Worm (Caenorhabditis elegans) whole organism, young adult: ENCODE measurements around the gene ari-1.4.

ENCODE experiments used
- B0019.2 ChIP-seq: fragments of 200-800 bp; sonication (Bioruptor generic); conservative IDR thresholded peaks from 2 replicates; pipeline ENCODE4 v1.3.6; 2022; ENCODE audit warnings: missing genetic modification reagents, missing genetic modification characterization, missing compliant biosample characterization
- B0261.1 ChIP-seq: sonication (generic microtip); optimal IDR thresholded peaks from 2 replicates; lab custom pipeline; 2016; ENCODE audit warnings: mild to moderate bottlenecking, missing genetic modification characterization, moderate library complexity, missing compliant biosample characterization
- D2030.7 ChIP-seq: fragments of 200-800 bp; sonication (Bioruptor generic); IDR thresholded peaks from 2 replicates; pipeline ENCODE4 v1.3.6; 2022; ENCODE audit warnings: missing genetic modification reagents, missing genetic modification characterization, missing compliant biosample characterization
- Y53F4B.3 ChIP-seq: fragments of 200-800 bp; sonication (Bioruptor generic); IDR thresholded peaks from 2 replicates; pipeline ENCODE4 v1.3.6; 2022; ENCODE audit warnings: missing genetic modification reagents, missing genetic modification characterization, missing compliant biosample characterization
- Y67H2A.10 ChIP-seq: fragments of 200-800 bp; sonication (Bioruptor generic); conservative IDR thresholded peaks from 2 replicates; pipeline ENCODE4 v1.3.6; 2022; ENCODE audit warnings: missing genetic modification reagents, missing genetic modification characterization, missing compliant biosample characterization
- akir-1 ChIP-seq: fragments of 200-800 bp; sonication (Bioruptor generic); optimal IDR thresholded peaks from 2 replicates; lab custom pipeline; 2018; ENCODE audit warnings: mild to moderate bottlenecking, missing genetic modification characterization, moderate library complexity, missing compliant biosample characterization
- aptf-3 ChIP-seq: fragments of 200-800 bp; sonication (Bioruptor generic); IDR thresholded peaks from 2 replicates; pipeline ENCODE4 v1.3.6; 2022; ENCODE audit warnings: missing genetic modification characterization, missing compliant biosample characterization
- atf-7 ChIP-seq: sonication (generic microtip); optimal IDR thresholded peaks from 2 replicates; lab custom pipeline; 2017; ENCODE audit warnings: mild to moderate bottlenecking, missing genetic modification characterization, missing compliant biosample characterization
- attf-5 ChIP-seq: fragments of 200-800 bp; sonication (Bioruptor generic); optimal IDR thresholded peaks from 2 replicates; lab custom pipeline; 2018; ENCODE audit warnings: mild to moderate bottlenecking, missing genetic modification characterization, missing compliant biosample characterization
- attf-6 ChIP-seq: fragments of 200-800 bp; sonication (Bioruptor generic); IDR thresholded peaks from 2 replicates; pipeline ENCODE4 v1.3.6; 2022; ENCODE audit warnings: missing genetic modification reagents, missing genetic modification characterization, missing compliant biosample characterization
- bed-1 ChIP-seq: fragments of 200-800 bp; sonication (Bioruptor generic); IDR thresholded peaks from 2 replicates; pipeline ENCODE4 v1.3.6; 2022; ENCODE audit warnings: missing genetic modification reagents, missing genetic modification characterization, missing compliant biosample characterization
- ccch-3 ChIP-seq: fragments of 200-800 bp; sonication (Bioruptor generic); optimal IDR thresholded peaks from 2 replicates; lab custom pipeline; 2018; ENCODE audit warnings: mild to moderate bottlenecking, missing genetic modification characterization, missing compliant biosample characterization
- ceh-100 ChIP-seq: fragments of 200-800 bp; sonication (Bioruptor generic); IDR thresholded peaks from 2 replicates; pipeline ENCODE4 v1.3.6; 2022; ENCODE audit warnings: missing genetic modification reagents, missing genetic modification characterization, missing compliant biosample characterization
- ceh-91 ChIP-seq: fragments of 200-800 bp; sonication (Bioruptor generic); IDR thresholded peaks from 2 replicates; pipeline ENCODE4 v1.3.6; 2022; ENCODE audit warnings: missing genetic modification reagents, missing genetic modification characterization, missing compliant biosample characterization
- dpl-1 ChIP-seq: fragments of 150-350 bp; optimal IDR thresholded peaks from 2 replicates; lab custom pipeline; 2014; ENCODE audit warnings: missing biosample characterization, missing genetic modification reagents, missing genetic modification characterization
- efl-1 ChIP-seq: fragments of 150-350 bp; optimal IDR thresholded peaks from 2 replicates; lab custom pipeline; 2014; ENCODE audit warnings: missing biosample characterization, missing genetic modification reagents, missing genetic modification characterization
- ekl-4 ChIP-seq: fragments of 200-800 bp; sonication (Bioruptor generic); IDR thresholded peaks from 2 replicates; pipeline ENCODE4 v1.3.6; 2022; ENCODE audit warnings: missing genetic modification reagents, missing genetic modification characterization, missing compliant biosample characterization
- ets-4 ChIP-seq: fragments of 200-800 bp; sonication (Bioruptor generic); optimal IDR thresholded peaks from 2 replicates; lab custom pipeline; 2018; ENCODE audit warnings: mild to moderate bottlenecking, missing genetic modification characterization, missing compliant biosample characterization
- hlh-26 ChIP-seq: fragments of 200-800 bp; sonication (Bioruptor generic); conservative IDR thresholded peaks from 2 replicates; pipeline ENCODE4 v1.3.6; 2022; ENCODE audit warnings: missing genetic modification reagents, missing genetic modification characterization, missing compliant biosample characterization
- hmg-20 ChIP-seq: fragments of 200-800 bp; sonication (Bioruptor generic); IDR thresholded peaks from 2 replicates; pipeline ENCODE4 v1.3.6; 2022; ENCODE audit warnings: missing genetic modification reagents, missing genetic modification characterization, missing compliant biosample characterization
- hsf-1 ChIP-seq: fragments of 200-800 bp; sonication (Bioruptor generic); IDR thresholded peaks from 2 replicates; pipeline ENCODE4 v1.3.6; 2022; ENCODE audit warnings: missing genetic modification reagents, missing genetic modification characterization, missing compliant biosample characterization
- lag-1 ChIP-seq: fragments of 200-800 bp; sonication (Bioruptor generic); IDR thresholded peaks from 2 replicates; pipeline ENCODE4 v1.3.6; 2022; ENCODE audit warnings: missing genetic modification reagents, missing genetic modification characterization, missing compliant biosample characterization
- let-526 ChIP-seq: fragments of 200-800 bp; sonication (Bioruptor generic); IDR thresholded peaks from 2 replicates; pipeline ENCODE4 v1.3.6; 2022; ENCODE audit warnings: missing genetic modification reagents, missing genetic modification characterization, missing compliant biosample characterization
- let-607 ChIP-seq, 2 experiments: fragments of 200-800 bp in 1 of 2; sonication (Bioruptor generic) in 1 of 2; sonication (generic microtip) in 1 of 2; optimal IDR thresholded peaks; 2 replicates each; lab custom pipeline; 2016 to 2018; ENCODE audit warnings: mild to moderate bottlenecking in 2 of 2, missing compliant biosample characterization in 2 of 2, missing genetic modification characterization in 2 of 2, moderate library complexity in 2 of 2, missing genotype in 1 of 2
- lin-26 ChIP-seq: fragments of 200-800 bp; sonication (Bioruptor generic); IDR thresholded peaks from 2 replicates; pipeline ENCODE4 v1.3.6; 2022; ENCODE audit warnings: missing genetic modification reagents, missing genetic modification characterization, missing compliant biosample characterization
- lin-40 ChIP-seq: sonication (generic microtip); optimal IDR thresholded peaks from 2 replicates; lab custom pipeline; 2016; ENCODE audit warnings: missing genetic modification characterization, mild to moderate bottlenecking, missing compliant biosample characterization, missing genotype, missing genetic modification reagents
- lir-1 ChIP-seq: fragments of 200-800 bp; sonication (Bioruptor generic); conservative IDR thresholded peaks from 2 replicates; pipeline ENCODE4 v1.3.6; 2022; ENCODE audit warnings: missing genetic modification reagents, missing genetic modification characterization, missing compliant biosample characterization
- lsl-1 ChIP-seq: fragments of 200-800 bp; sonication (Bioruptor generic); optimal IDR thresholded peaks from 2 replicates; lab custom pipeline; 2018; ENCODE audit warnings: mild to moderate bottlenecking, missing genetic modification characterization, moderate library complexity, missing compliant biosample characterization
- lsy-27 ChIP-seq: sonication (generic microtip); optimal IDR thresholded peaks from 2 replicates; lab custom pipeline; 2017; ENCODE audit warnings: missing genetic modification characterization, mild to moderate bottlenecking, missing compliant biosample characterization, antibody characterized with exemption, missing genotype, borderline replicate concordance; ENCODE audit not compliant: insufficient read depth
- madf-3 ChIP-seq: fragments of 200-800 bp; sonication (Bioruptor generic); IDR thresholded peaks from 2 replicates; pipeline ENCODE4 v1.3.6; 2022; ENCODE audit warnings: missing genetic modification reagents, missing genetic modification characterization, missing compliant biosample characterization
- madf-6 ChIP-seq: fragments of 200-800 bp; sonication (Bioruptor generic); IDR thresholded peaks from 2 replicates; pipeline ENCODE4 v1.3.6; 2022; ENCODE audit warnings: missing genetic modification reagents, missing genetic modification characterization, missing compliant biosample characterization
- madf-8 ChIP-seq: fragments of 200-800 bp; sonication (Bioruptor generic); conservative IDR thresholded peaks from 2 replicates; pipeline ENCODE4 v1.3.6; 2022; ENCODE audit warnings: missing genetic modification reagents, missing genetic modification characterization, missing compliant biosample characterization
- mel-28 ChIP-seq: sonication (generic microtip); optimal IDR thresholded peaks from 2 replicates; lab custom pipeline; 2016; ENCODE audit warnings: borderline replicate concordance, mild to moderate bottlenecking, missing genetic modification characterization, missing compliant biosample characterization
- nfyb-1 ChIP-seq: fragments of 200-800 bp; sonication (Bioruptor generic); IDR thresholded peaks from 2 replicates; pipeline ENCODE4 v1.3.6; 2022; ENCODE audit warnings: missing genetic modification reagents, missing genetic modification characterization, missing compliant biosample characterization
- nhr-120 ChIP-seq: fragments of 200-800 bp; sonication (Bioruptor generic); IDR thresholded peaks from 2 replicates; pipeline ENCODE4 v1.3.6; 2022; ENCODE audit warnings: missing genetic modification characterization, missing compliant biosample characterization
- nhr-179 ChIP-seq: sonication (generic microtip); optimal IDR thresholded peaks from 2 replicates; lab custom pipeline; 2016; ENCODE audit warnings: mild to moderate bottlenecking, missing genetic modification characterization, missing compliant biosample characterization
- nhr-27 ChIP-seq: fragments of 200-800 bp; sonication (Bioruptor generic); optimal IDR thresholded peaks from 2 replicates; lab custom pipeline; 2018; ENCODE audit warnings: mild to moderate bottlenecking, missing genetic modification characterization, moderate library complexity, missing compliant biosample characterization
- nhr-80 ChIP-seq: sonication (generic microtip); optimal IDR thresholded peaks from 2 replicates; lab custom pipeline; 2016; ENCODE audit warnings: missing genetic modification characterization, missing compliant biosample characterization
- nhr-90 ChIP-seq: sonication (generic microtip); optimal IDR thresholded peaks from 2 replicates; lab custom pipeline; 2016; ENCODE audit warnings: missing genotype, mild to moderate bottlenecking, missing genetic modification characterization, missing compliant biosample characterization
- pbrm-1 ChIP-seq: fragments of 200-800 bp; sonication (Bioruptor generic); IDR thresholded peaks from 2 replicates; pipeline ENCODE4 v1.3.6; 2022; ENCODE audit warnings: missing genetic modification reagents, missing genetic modification characterization, missing compliant biosample characterization
- repo-1 ChIP-seq: sonication (generic microtip); optimal IDR thresholded peaks from 2 replicates; lab custom pipeline; 2017; ENCODE audit warnings: mild to moderate bottlenecking, missing genetic modification characterization, missing compliant biosample characterization
- sdz-38 ChIP-seq: sonication (generic microtip); optimal IDR thresholded peaks from 2 replicates; lab custom pipeline; 2016; ENCODE audit warnings: missing genotype, missing genetic modification characterization, missing compliant biosample characterization
- somi-1 ChIP-seq: fragments of 200-800 bp; sonication (Bioruptor generic); optimal IDR thresholded peaks from 2 replicates; lab custom pipeline; 2018; ENCODE audit warnings: mild to moderate bottlenecking, missing genetic modification characterization, missing compliant biosample characterization
- tbp1 ChIP-seq: fragments of 200-800 bp; sonication (Bioruptor generic); optimal IDR thresholded peaks from 2 replicates; lab custom pipeline; 2018; ENCODE audit warnings: mild to moderate bottlenecking, missing genetic modification characterization, missing compliant biosample characterization
- tbx-9 ChIP-seq: sonication (generic microtip); optimal IDR thresholded peaks from 2 replicates; lab custom pipeline; 2016; ENCODE audit warnings: borderline replicate concordance, missing genetic modification characterization, inconsistent platforms, missing compliant biosample characterization
- tlf-1 ChIP-seq: fragments of 200-800 bp; sonication (Bioruptor generic); optimal IDR thresholded peaks from 2 replicates; lab custom pipeline; 2018; ENCODE audit warnings: mild to moderate bottlenecking, missing genetic modification characterization, missing compliant biosample characterization
- unc-130 ChIP-seq: sonication (generic microtip); optimal IDR thresholded peaks from 2 replicates; lab custom pipeline; 2016; ENCODE audit warnings: missing genetic modification reagents, missing genetic modification characterization, missing compliant biosample characterization
- xnd-1 ChIP-seq: sonication (generic microtip); optimal IDR thresholded peaks from 2 replicates; lab custom pipeline; 2016; ENCODE audit warnings: missing genotype, missing genetic modification reagents, missing genetic modification characterization, missing compliant biosample characterization
- zim-3 ChIP-seq: sonication (generic microtip); optimal IDR thresholded peaks from 2 replicates; lab custom pipeline; 2017; ENCODE audit warnings: mild to moderate bottlenecking, missing genetic modification characterization, moderate library complexity, missing compliant biosample characterization

ari-1.4 gene

ce11 chrIV:15526477-15526876, 1.9 kb downstream of the ari-1.4 start (continued):
- TF ChIP-seq sdz-38 (tag; lab: Kevin White, UChicago) = no peak
- TF ChIP-seq B0019.2 (GFP tag; lab: Robert Waterston, UW) = 0 out of 2 replicates have a peak, but pooled peaks have one; percentile 48
- no peak for TF ChIP-seq Y53F4B.3 (GFP tag; lab: Robert Waterston, UW)
- no peak for TF ChIP-seq zim-3 (tag; lab: Kevin White, UChicago)
- TF ChIP-seq repo-1 (tag; lab: Kevin White, UChicago) = peak; percentile 58
- peak; percentile 63; the same call in 1 of the 2 replicates for TF ChIP-seq lir-1 (GFP tag; lab: Robert Waterston, UW)
- peak; percentile 48 for TF ChIP-seq xnd-1 (tag; lab: Kevin White, UChicago)
- TF ChIP-seq nhr-179 (tag; lab: Kevin White, UChicago) = no peak
- peak; percentile 97 for TF ChIP-seq attf-6 (GFP tag; lab: Robert Waterston, UW)
- TF ChIP-seq ceh-91 = peak; percentile 67
- TF ChIP-seq nfyb-1 (GFP tag; lab: Robert Waterston, UW) = peak; percentile 62; the same call in 1 of the 2 replicates
- no peak for TF ChIP-seq nhr-120 (GFP tag; lab: Robert Waterston, UW)
- peak; percentile 59; the same call in 1 of the 2 replicates for TF ChIP-seq hsf-1 (GFP tag; lab: Robert Waterston, UW)
- peak; percentile 72 for TF ChIP-seq D2030.7 (GFP tag; lab: Robert Waterston, UW)
- no peak for TF ChIP-seq nhr-80 (tag; lab: Kevin White, UChicago)
- no peak for TF ChIP-seq B0261.1
- 0 out of 2 replicates have a peak, but pooled peaks have one; percentile 21 for TF ChIP-seq Y67H2A.10 (GFP tag; lab: Robert Waterston, UW)
- peak; percentile 75; the same call in 1 of the 2 replicates for TF ChIP-seq madf-3 (GFP tag; lab: Robert Waterston, UW)
- peak; percentile 52 for TF ChIP-seq dpl-1
- TF ChIP-seq lin-40 (tag; lab: Kevin White, UChicago) = peak; percentile 69
- no peak for TF ChIP-seq lag-1 (GFP tag; lab: Robert Waterston, UW)
- no peak for TF ChIP-seq let-526 (GFP tag; lab: Robert Waterston, UW)
- TF ChIP-seq hlh-26 (GFP tag; lab: Robert Waterston, UW) = no peak
- TF ChIP-seq atf-7 (tag; lab: Kevin White, UChicago) = no peak
- TF ChIP-seq nhr-27 = no peak
- TF ChIP-seq nhr-90 (tag; lab: Kevin White, UChicago) = no peak
- TF ChIP-seq hmg-20 = no peak
- peak; percentile 37 for TF ChIP-seq madf-8 (GFP tag; lab: Robert Waterston, UW)
- peak; percentile 49 for TF ChIP-seq lsl-1 (GFP tag; lab: Kevin White, UChicago)
- TF ChIP-seq ccch-3 (GFP tag; lab: Kevin White, UChicago) = no peak
- TF ChIP-seq somi-1 (GFP tag; lab: Kevin White, UChicago) = no peak
- peak in 1 of 2 experiments; percentile 55 for TF ChIP-seq let-607 (tag; optimal IDR thresholded peaks at IDR 0.05; lab: Kevin White, UChicago)
- TF ChIP-seq mel-28 (tag; lab: Kevin White, UChicago) = no peak
- TF ChIP-seq attf-5 (GFP tag; lab: Kevin White, UChicago) = no peak
- TF ChIP-seq aptf-3 = no peak
- TF ChIP-seq unc-130 (GFP tag; lab: Kevin White, UChicago) = peak; percentile 91
- TF ChIP-seq bed-1 (GFP tag; lab: Robert Waterston, UW) = no peak
- TF ChIP-seq efl-1 (GFP tag; lab: Kevin White, UChicago) = peak; percentile 63
- TF ChIP-seq tbp1 (GFP tag; lab: Kevin White, UChicago) = peak; percentile 69
- TF ChIP-seq lsy-27 (tag; lab: Kevin White, UChicago) = no peak
- TF ChIP-seq ekl-4 (GFP tag; lab: Robert Waterston, UW) = peak; percentile 32; the same call in 1 of the 2 replicates
- TF ChIP-seq madf-6 = peak; percentile 69
- TF ChIP-seq akir-1 = no peak
- no peak for TF ChIP-seq pbrm-1 (GFP tag; lab: Robert Waterston, UW)
- TF ChIP-seq lin-26 (GFP tag; lab: Robert Waterston, UW) = no peak
- TF ChIP-seq ceh-100 (GFP tag; lab: Robert Waterston, UW) = peak; percentile 56
- TF ChIP-seq tbx-9 (tag; lab: Kevin White, UChicago) = no peak
- TF ChIP-seq tlf-1 (GFP tag; lab: Kevin White, UChicago) = peak; percentile 67
- TF ChIP-seq ets-4 = no peak
